Fruit fly (Drosophila melanogaster): Measurements from ENCODE around the gene Coq6.

The Coq6 gene

DNA sequence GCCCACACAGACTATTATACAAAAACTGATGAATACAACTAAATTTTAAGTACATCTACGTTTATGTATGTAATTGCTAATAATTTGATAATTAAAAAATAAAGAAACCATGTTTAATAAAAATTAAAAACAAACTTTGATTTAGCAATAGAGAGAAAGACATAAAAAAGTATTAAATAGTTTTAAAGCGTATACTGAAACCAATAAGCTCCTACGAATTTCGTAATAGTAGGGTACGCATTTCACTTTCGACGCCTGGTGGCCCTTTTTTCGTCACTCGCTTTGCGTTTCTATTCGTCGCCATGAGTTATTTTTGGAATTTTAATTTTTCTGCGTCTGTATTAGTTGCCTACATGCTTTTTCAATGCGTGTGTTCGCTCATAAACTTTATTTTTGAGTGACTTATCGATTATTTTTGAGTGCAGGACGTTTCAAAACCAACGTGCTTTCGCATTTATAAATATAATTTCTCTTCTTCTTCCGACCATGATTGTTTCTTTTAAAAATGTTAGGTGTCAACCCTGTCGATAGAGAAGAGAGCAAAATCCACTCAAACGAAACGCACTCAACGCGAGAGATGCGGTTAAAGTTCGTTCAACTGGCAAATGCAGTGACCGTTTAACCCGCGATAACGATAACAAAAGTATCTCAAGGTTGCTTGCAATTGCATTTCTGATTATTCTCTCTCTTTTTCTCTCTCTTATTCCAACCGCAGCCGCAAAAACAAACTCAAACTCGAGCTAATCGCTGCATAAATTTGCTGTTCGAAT lies 14.7 kb upstream of the Coq6 start, which contains the start of gene Oscillin (continued):
- TF ChIP-seq HmgZ (tag; optimal IDR thresholded peaks at IDR 0.05), result peak; percentile 70
- TF ChIP-seq NC2α (GFP tag; optimal IDR thresholded peaks at IDR 0.05), result no peak
- peak; percentile 88 for TF ChIP-seq CG9727 (GFP tag; optimal IDR thresholded peaks at IDR 0.05)
- TF ChIP-seq mirr (GFP tag; optimal IDR thresholded peaks at IDR 0.05), result no peak
- peak; percentile 41 for TF ChIP-seq mam (GFP tag; optimal IDR thresholded peaks at IDR 0.05)
- no peak for TF ChIP-seq Elba2 (GFP tag; optimal IDR thresholded peaks at IDR 0.05)
- no peak for TF ChIP-seq schlank (tag; optimal IDR thresholded peaks at IDR 0.05)
- TF ChIP-seq D19B (GFP tag; optimal IDR thresholded peaks at IDR 0.05), result peak; percentile 72
- TF ChIP-seq al (GFP tag; IDR thresholded peaks at IDR 0.05), result peak; percentile 74
- TF ChIP-seq pnt (GFP tag; optimal IDR thresholded peaks at IDR 0.05), result no peak
- TF ChIP-seq CG12391 (tag; optimal IDR thresholded peaks at IDR 0.05), result peak; percentile 48
- TF ChIP-seq CG10209 (GFP tag; optimal IDR thresholded peaks at IDR 0.05), result peak; percentile 77
- peak; percentile 38 for TF ChIP-seq Mes4 (GFP tag; optimal IDR thresholded peaks at IDR 0.05)
- TF ChIP-seq CG2712 (tag; optimal IDR thresholded peaks at IDR 0.05), result peak; percentile 95
- TF ChIP-seq Dad (GFP tag; optimal IDR thresholded peaks at IDR 0.05), result peak; percentile 13
- TF ChIP-seq p53 (GFP tag; optimal IDR thresholded peaks at IDR 0.05), result no peak
- TF ChIP-seq C15 (GFP tag; IDR thresholded peaks at IDR 0.05), result 0 out of 3 replicates have a peak, but pooled peaks have one; percentile 48
- peak; percentile 68; the same call in 2 of the 3 replicates for TF ChIP-seq CG16813 (GFP tag; IDR thresholded peaks at IDR 0.05; ENCODE audit: partially characterized antibody)
- TF ChIP-seq CG12104 (GFP tag; optimal IDR thresholded peaks at IDR 0.05), result peak; percentile 80
- TF ChIP-seq CG18619 (GFP tag; optimal IDR thresholded peaks at IDR 0.05), result peak; percentile 49
- TF ChIP-seq CG3407 (GFP tag; optimal IDR thresholded peaks at IDR 0.05), result peak; percentile 38
- TF ChIP-seq slou (GFP tag; optimal IDR thresholded peaks at IDR 0.05), result peak; percentile 62
- peak; percentile 58 for TF ChIP-seq CG6854 (GFP tag; optimal IDR thresholded peaks at IDR 0.05)
- TF ChIP-seq Max (GFP tag; optimal IDR thresholded peaks at IDR 0.05), result peak; percentile 47
- TF ChIP-seq CG6175 (GFP tag; IDR thresholded peaks at IDR 0.05), result no peak
- peak; percentile 58 for TF ChIP-seq CG9817 (tag; optimal IDR thresholded peaks at IDR 0.05)
- TF ChIP-seq Vsx1 (GFP tag; optimal IDR thresholded peaks at IDR 0.05), result no peak
- peak; percentile 86 for TF ChIP-seq HHEX (GFP tag; optimal IDR thresholded peaks at IDR 0.05)
- peak; percentile 13 for TF ChIP-seq MESR4 (GFP tag; optimal IDR thresholded peaks at IDR 0.05)
- TF ChIP-seq CG11093 (GFP tag; IDR thresholded peaks at IDR 0.05), result 0 out of 3 replicates have a peak, but pooled peaks have one; percentile 69
- TF ChIP-seq CG11504 (tag; optimal IDR thresholded peaks at IDR 0.05), result peak; percentile 88
- TF ChIP-seq croc (GFP tag; conservative IDR thresholded peaks at IDR 0.05), result peak; percentile 72; the same call in 2 of the 3 replicates
- TF ChIP-seq onecut (GFP tag; IDR thresholded peaks at IDR 0.05), result peak; percentile 67
- TF ChIP-seq cwo (GFP tag; optimal IDR thresholded peaks at IDR 0.05), result peak; percentile 82
- peak; percentile 86 for TF ChIP-seq sqz (GFP tag; optimal IDR thresholded peaks at IDR 0.05)
- no peak for TF ChIP-seq hkb (optimal IDR thresholded peaks at IDR 0.05)
- peak; percentile 89 for TF ChIP-seq hkb (GFP tag; IDR thresholded peaks at IDR 0.05)
- peak; percentile 89 for TF ChIP-seq CG18599 (GFP tag; optimal IDR thresholded peaks at IDR 0.05)
- peak; percentile 67 for TF ChIP-seq trh (GFP tag; optimal IDR thresholded peaks at IDR 0.05)
- no peak for TF ChIP-seq knrl (GFP tag; IDR thresholded peaks at IDR 0.05; ENCODE audit: partially characterized antibody)
- TF ChIP-seq her (GFP tag; optimal IDR thresholded peaks at IDR 0.05), result no peak
- no peak for TF ChIP-seq otp (GFP tag; IDR thresholded peaks at IDR 0.05)
- TF ChIP-seq pum (GFP tag; optimal IDR thresholded peaks at IDR 0.05), result peak; percentile 13
- TF ChIP-seq Gug (GFP tag; IDR thresholded peaks at IDR 0.05), result 0 out of 4 replicates have a peak, but pooled peaks have one; percentile 53
- no peak for TF ChIP-seq br (optimal IDR thresholded peaks at IDR 0.05)
- TF ChIP-seq CG42726 (GFP tag; IDR thresholded peaks at IDR 0.05; ENCODE audit: partially characterized antibody), result no peak
- peak; percentile 93 for TF ChIP-seq CG17361 (GFP tag; IDR thresholded peaks at IDR 0.05)
- no peak for TF ChIP-seq zfh2 (GFP tag; optimal IDR thresholded peaks at IDR 0.05)
- TF ChIP-seq rib (GFP tag; IDR thresholded peaks at IDR 0.05), result peak; percentile 45; the same call in 1 of the 2 replicates

Measured in whole organism, embryonic.